Worm (Caenorhabditis elegans) whole organism, mixed stage, embryonic: Measurements from ENCODE around the gene B0454.8.

Experiments used
- ceh-83 ChIP-seq: fragments of 200-800 bp; sonication (Bioruptor generic); optimal IDR thresholded peaks from 2 replicates; lab custom pipeline; 2018; ENCODE audit warnings: mild to moderate bottlenecking, missing genetic modification characterization, missing compliant biosample characterization
- ces-1 ChIP-seq: fragments of 150-350 bp; optimal IDR thresholded peaks from 2 replicates; lab custom pipeline; 2014; ENCODE audit warnings: missing biosample characterization, missing genetic modification reagents, missing genetic modification characterization
- drap-1 ChIP-seq: fragments of 200-800 bp; sonication (Bioruptor generic); optimal IDR thresholded peaks from 3 replicates; lab custom pipeline; 2018; ENCODE audit warnings: mild to moderate bottlenecking, missing genetic modification characterization, missing compliant biosample characterization
- elt-1 ChIP-seq: sonication (generic microtip); optimal IDR thresholded peaks from 2 replicates; lab custom pipeline; 2017; ENCODE audit warnings: missing genetic modification characterization, mild to moderate bottlenecking, missing compliant biosample characterization, antibody characterized with exemption, moderate library complexity, borderline replicate concordance; ENCODE audit not compliant: insufficient read depth
- elt-3 ChIP-seq: fragments of 150-350 bp; optimal IDR thresholded peaks from 2 replicates; lab custom pipeline; 2014; ENCODE audit warnings: missing biosample characterization, missing genetic modification characterization
- hlh-1 ChIP-seq: fragments of 150-350 bp; optimal IDR thresholded peaks from 2 replicates; lab custom pipeline; 2014; ENCODE audit warnings: missing biosample characterization, missing genetic modification reagents, missing genetic modification characterization
- lsy-2 ChIP-seq: fragments of 150-350 bp; optimal IDR thresholded peaks from 2 replicates; lab custom pipeline; 2014; ENCODE audit warnings: missing biosample characterization, missing genetic modification characterization
- mab-5 ChIP-seq: fragments of 150-350 bp; optimal IDR thresholded peaks from 2 replicates; lab custom pipeline; 2014; ENCODE audit warnings: missing biosample characterization, missing genetic modification characterization
- mep-1 ChIP-seq: fragments of 150-350 bp; optimal IDR thresholded peaks from 2 replicates; lab custom pipeline; 2017; ENCODE audit warnings: missing biosample characterization, missing genetic modification reagents, missing genetic modification characterization, inconsistent platforms
- nhr-12 ChIP-seq: fragments of 150-350 bp; optimal IDR thresholded peaks from 2 replicates; lab custom pipeline; 2014; ENCODE audit warnings: missing biosample characterization, missing genetic modification characterization
- nhr-76 ChIP-seq: sonication (generic microtip); optimal IDR thresholded peaks from 2 replicates; lab custom pipeline; 2017; ENCODE audit warnings: missing biosample characterization, missing genetic modification characterization
- pha-4 ChIP-seq: fragments of 150-350 bp; optimal IDR thresholded peaks from 2 replicates; lab custom pipeline; 2018; ENCODE audit warnings: missing biosample characterization, missing genetic modification reagents, missing genetic modification characterization
- tbx-8 ChIP-seq: fragments of 200-800 bp; sonication (Bioruptor generic); optimal IDR thresholded peaks from 2 replicates; lab custom pipeline; 2018; ENCODE audit warnings: mild to moderate bottlenecking, missing genetic modification characterization, moderate library complexity, missing compliant biosample characterization
- ztf-11 ChIP-seq: fragments of 150-350 bp; optimal IDR thresholded peaks from 2 replicates; lab custom pipeline; 2014; ENCODE audit warnings: missing biosample characterization, missing genetic modification characterization

- TF ChIP-seq elt-3 (tag; lab: Kevin White, UChicago) (no peak), pha-4 (tag; lab: Kevin White, UChicago) (no peak), nhr-12 (tag; lab: Kevin White, UChicago) (no peak), nhr-76 (tag; lab: Kevin White, UChicago) (no peak), tbx-8 (GFP tag; lab: Kevin White, UChicago) (no peak), lsy-2 (no peak), ztf-11 (tag; lab: Kevin White, UChicago) (no peak), mep-1 (no peak), ces-1 (GFP tag; lab: Kevin White, UChicago) (no peak), mab-5 (tag; lab: Kevin White, UChicago) (no peak), drap-1 (no peak), elt-1 (tag; lab: Kevin White, UChicago) (no peak), hlh-1 (no peak), ceh-83 (GFP tag; lab: Kevin White, UChicago) (no peak)
These were observed 34.9 kb downstream of the B0454.8 start, which contains the start of gene sdz-5 for ce11 chrII:3008400-3008799.
